Comparison of ENCODE assay signal across 4 fruit fly cellular contexts in the genomic region with DNA sequence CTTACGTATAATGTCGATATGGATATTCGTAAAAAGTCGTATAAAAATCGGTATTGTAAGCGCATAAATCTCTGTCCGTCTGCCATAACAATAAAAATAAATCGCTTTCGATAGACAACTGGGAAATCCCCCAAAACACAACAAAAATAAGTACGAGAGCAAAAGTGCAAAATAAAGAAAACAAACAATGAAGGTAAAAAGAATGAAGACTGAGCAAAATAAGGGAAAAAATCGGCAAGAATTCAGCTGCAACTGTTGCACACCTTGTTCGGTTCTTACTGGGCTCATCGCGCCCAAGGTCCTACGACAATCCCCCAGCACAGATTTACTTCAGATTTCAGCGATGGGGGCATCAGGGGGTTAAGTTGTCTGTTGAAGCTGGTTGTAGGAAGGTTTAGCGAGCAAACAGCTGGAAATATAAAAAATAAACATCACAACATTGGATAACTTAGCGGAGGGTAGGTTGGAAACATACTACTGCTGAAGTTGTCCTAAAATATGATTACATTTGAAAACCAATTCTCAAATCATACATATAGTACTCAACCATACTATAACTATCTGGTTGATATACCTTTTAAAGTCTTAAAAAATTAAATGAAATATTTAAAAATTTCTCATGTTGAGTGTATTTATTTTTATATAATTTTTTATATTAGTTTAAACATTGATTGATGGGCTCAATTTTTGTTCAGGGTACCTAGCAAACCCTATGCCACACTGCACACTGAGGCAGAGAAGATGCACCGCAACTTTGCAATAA.
TF ChIP-seq lines count a peak whose summit lies in the region.

No protein-coding gene starts in this region.

- TF ChIP-seq CTCF in whole organism, embryonic (GFP tag; optimal IDR thresholded peaks at IDR 0.05; lab: Kevin White, UChicago), result no peak

TF ChIP-seq in whole organism, embryonic, 481 proteins besides CTCF, POLR2A, EP300 and RAD21:
- TF ChIP-seq bsh (GFP tag; optimal IDR thresholded peaks at IDR 0.05; lab: Kevin White, UChicago) (peak in 1 of 2 experiments; percentile 27), Dbx (GFP tag; IDR thresholded peaks at IDR 0.05; lab: Robert Waterston, UW) (no peak), nom (GFP tag; optimal IDR thresholded peaks at IDR 0.05; lab: Kevin White, UChicago) (peak; percentile 94), CG14014 (GFP tag; IDR thresholded peaks at IDR 0.05; lab: Robert Waterston, UW) (no peak)

TF ChIP-seq in whole organism, prepupa, 60 proteins besides CTCF, POLR2A, EP300 and RAD21 (continues in another document):
- TF ChIP-seq Eip75B (GFP tag; optimal IDR thresholded peaks at IDR 0.05; lab: Kevin White, UChicago), result no peak
- peak; percentile 69 for TF ChIP-seq CG8319 (GFP tag; optimal IDR thresholded peaks at IDR 0.05; lab: Kevin White, UChicago)
- peak; percentile 53 for TF ChIP-seq CG6808 (GFP tag; optimal IDR thresholded peaks at IDR 0.05; lab: Kevin White, UChicago)
- peak; percentile 56 for TF ChIP-seq CG7368 (GFP tag; optimal IDR thresholded peaks at IDR 0.05; lab: Kevin White, UChicago)
- TF ChIP-seq lz (GFP tag; optimal IDR thresholded peaks at IDR 0.05; lab: Kevin White, UChicago), result no peak
- TF ChIP-seq CG6163 (GFP tag; IDR thresholded peaks at IDR 0.05; lab: Robert Waterston, UW), result peak; percentile 84; the same call in 2 of the 3 replicates
- TF ChIP-seq CG8632 (GFP tag; optimal IDR thresholded peaks at IDR 0.05; lab: Kevin White, UChicago), result peak; percentile 53
- TF ChIP-seq Ets21C (GFP tag; optimal IDR thresholded peaks at IDR 0.05; lab: Kevin White, UChicago), result no peak
- TF ChIP-seq salr (GFP tag; optimal IDR thresholded peaks at IDR 0.05; lab: Kevin White, UChicago), result peak; percentile 20 to 47
- peak; percentile 59 for TF ChIP-seq CG3919 (GFP tag; optimal IDR thresholded peaks at IDR 0.05; lab: Kevin White, UChicago)
- TF ChIP-seq esn (GFP tag; optimal IDR thresholded peaks at IDR 0.05; lab: Kevin White, UChicago), result no peak
- no peak for TF ChIP-seq cyc (GFP tag; optimal IDR thresholded peaks at IDR 0.05; lab: Kevin White, UChicago)
- no peak for TF ChIP-seq CG4318 (GFP tag; optimal IDR thresholded peaks at IDR 0.05; lab: Kevin White, UChicago)
- no peak for TF ChIP-seq fd85E (GFP tag; optimal IDR thresholded peaks at IDR 0.05; lab: Kevin White, UChicago)
- TF ChIP-seq CG6854 (GFP tag; optimal IDR thresholded peaks at IDR 0.05; lab: Kevin White, UChicago), result peak; percentile 19
- peak; percentile 55 for TF ChIP-seq CG16779 (tag; optimal IDR thresholded peaks at IDR 0.05; lab: Kevin White, UChicago)
- TF ChIP-seq Ets96B (tag; optimal IDR thresholded peaks at IDR 0.05; lab: Kevin White, UChicago), result peak; percentile 87
- TF ChIP-seq Hr39 (GFP tag; optimal IDR thresholded peaks at IDR 0.05; lab: Kevin White, UChicago), result no peak
- no peak for TF ChIP-seq vri (GFP tag; optimal IDR thresholded peaks at IDR 0.05; lab: Kevin White, UChicago)
- TF ChIP-seq Sox14 (GFP tag; optimal IDR thresholded peaks at IDR 0.05; lab: Kevin White, UChicago), result no peak
- no peak for TF ChIP-seq Sox102F (GFP tag; optimal IDR thresholded peaks at IDR 0.05; lab: Kevin White, UChicago)
- peak; percentile 84 for TF ChIP-seq dsx (GFP tag; optimal IDR thresholded peaks at IDR 0.05; lab: Kevin White, UChicago; ENCODE audit: poor library complexity, severe bottlenecking)
- peak; percentile 68 for TF ChIP-seq OdsH (GFP tag; optimal IDR thresholded peaks at IDR 0.05; lab: Kevin White, UChicago)
- TF ChIP-seq CG34406 (GFP tag; optimal IDR thresholded peaks at IDR 0.05; lab: Kevin White, UChicago), result peak; percentile 60
- TF ChIP-seq CG15336 (GFP tag; IDR thresholded peaks at IDR 0.05; lab: Robert Waterston, UW), result peak; percentile 16; the same call in 1 of the 2 replicates

TF ChIP-seq in whole organism, pupa, 21 proteins besides CTCF, POLR2A, EP300 and RAD21:
- peak; percentile 28 for TF ChIP-seq CG8301 (tag; optimal IDR thresholded peaks at IDR 0.05; lab: Kevin White, UChicago)
- peak; percentile 21 for TF ChIP-seq Pif1A (GFP tag; optimal IDR thresholded peaks at IDR 0.05; lab: Kevin White, UChicago)
- peak; percentile 62 for TF ChIP-seq Pif1B (GFP tag; optimal IDR thresholded peaks at IDR 0.05; lab: Kevin White, UChicago)
- TF ChIP-seq gl (tag; optimal IDR thresholded peaks at IDR 0.05; lab: Kevin White, UChicago), result peak; percentile 79
- peak; percentile 89 for TF ChIP-seq CG15710 (tag; optimal IDR thresholded peaks at IDR 0.05; lab: Kevin White, UChicago)
- TF ChIP-seq CG12605 (GFP tag; IDR thresholded peaks at IDR 0.05; lab: Robert Waterston, UW), result peak; percentile 30; the same call in 1 of the 2 replicates
- no peak for TF ChIP-seq rn (GFP tag; IDR thresholded peaks at IDR 0.05; lab: Robert Waterston, UW)
- no peak for TF ChIP-seq CG10348 (GFP tag; IDR thresholded peaks at IDR 0.05; lab: Robert Waterston, UW)
- TF ChIP-seq D1 (tag; optimal IDR thresholded peaks at IDR 0.05; lab: Kevin White, UChicago), result peak; percentile 87
- peak; percentile 66 for TF ChIP-seq CG34367 (tag; optimal IDR thresholded peaks at IDR 0.05; lab: Kevin White, UChicago)
- no peak for TF ChIP-seq CG4496 (GFP tag; IDR thresholded peaks at IDR 0.05; lab: Robert Waterston, UW)
- peak; percentile 78 for TF ChIP-seq CG14655 (GFP tag; optimal IDR thresholded peaks at IDR 0.05; lab: Kevin White, UChicago)
- peak; percentile 72 for TF ChIP-seq EcR (GFP tag; optimal IDR thresholded peaks at IDR 0.05; lab: Kevin White, UChicago)
- peak; percentile 96 for TF ChIP-seq CG8159 (tag; optimal IDR thresholded peaks at IDR 0.05; lab: Kevin White, UChicago)
- TF ChIP-seq CG9948 (tag; optimal IDR thresholded peaks at IDR 0.05; lab: Kevin White, UChicago), result peak; percentile 94
- TF ChIP-seq CG32121 (GFP tag; IDR thresholded peaks at IDR 0.05; lab: Robert Waterston, UW), result no peak
- TF ChIP-seq fd96Ca (GFP tag; IDR thresholded peaks at IDR 0.05; lab: Robert Waterston, UW), result no peak
- no peak for TF ChIP-seq Snoo (tag; optimal IDR thresholded peaks at IDR 0.05; lab: Kevin White, UChicago)
- TF ChIP-seq CG13204 (GFP tag; optimal IDR thresholded peaks at IDR 0.05; lab: Kevin White, UChicago), result peak; percentile 75
- no peak for TF ChIP-seq Ets98B (GFP tag; IDR thresholded peaks at IDR 0.05; lab: Robert Waterston, UW)
- peak; percentile 92 for TF ChIP-seq CG17806 (tag; optimal IDR thresholded peaks at IDR 0.05; lab: Kevin White, UChicago)

TF ChIP-seq in whole organism, wandering third instar larva, 38 proteins besides CTCF, POLR2A, EP300 and RAD21:
- no peak for TF ChIP-seq jim (GFP tag; optimal IDR thresholded peaks at IDR 0.05; lab: Kevin White, UChicago)
- no peak for TF ChIP-seq Rel (GFP tag; optimal IDR thresholded peaks at IDR 0.05; lab: Kevin White, UChicago)
- peak; percentile 68 for TF ChIP-seq Rel (tag; optimal IDR thresholded peaks at IDR 0.05; lab: Kevin White, UChicago)
